Worm (Caenorhabditis elegans): Measurements from ENCODE around the gene mdmh-35.

mdmh-35 gene

DNA sequence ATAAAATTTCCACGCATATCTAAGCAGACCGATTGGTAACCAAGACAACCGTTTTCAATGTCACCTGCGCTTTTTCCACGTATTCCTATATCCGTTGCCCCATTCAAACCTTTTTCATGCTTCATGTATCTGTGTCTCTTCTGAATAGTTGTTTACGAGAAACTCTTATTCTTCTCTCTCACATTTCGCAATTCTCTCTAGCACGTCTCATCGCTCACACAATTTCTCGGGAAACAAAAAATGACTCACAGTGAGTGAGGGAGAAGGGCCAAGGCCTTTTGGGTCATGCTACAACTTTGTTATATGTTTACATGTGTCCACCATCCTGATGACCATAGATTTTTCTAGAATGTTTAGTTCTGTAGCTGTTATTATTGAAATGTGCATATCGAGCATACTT is 31.8 kb upstream of the mdmh-35 start (continued):
- TF ChIP-seq pqm-1 (tag; optimal IDR thresholded peaks at IDR 0.05) = no peak
- TF ChIP-seq lin-39 (tag; optimal IDR thresholded peaks at IDR 0.05) = no peak
- TF ChIP-seq elt-2 (tag; optimal IDR thresholded peaks at IDR 0.05) = no peak
- TF ChIP-seq nhr-20 (tag; optimal IDR thresholded peaks at IDR 0.05) = peak; percentile 54
- no peak for TF ChIP-seq nhr-76 (tag; optimal IDR thresholded peaks at IDR 0.05)
- no peak for TF ChIP-seq tlp-1 (tag; optimal IDR thresholded peaks at IDR 0.05)
- no peak for TF ChIP-seq lir-3 (tag; optimal IDR thresholded peaks at IDR 0.05; ENCODE audit: poor library complexity)
- TF ChIP-seq hlh-17 (GFP tag; optimal IDR thresholded peaks at IDR 0.05; ENCODE audit: borderline replicate concordance) = no peak
- TF ChIP-seq irx-1 (tag; optimal IDR thresholded peaks at IDR 0.05) = no peak
- TF ChIP-seq swsn-7 (tag; optimal IDR thresholded peaks at IDR 0.05) = peak; percentile 37
- peak; percentile 33 for TF ChIP-seq rnt-1 (tag; optimal IDR thresholded peaks at IDR 0.05)
- TF ChIP-seq nhr-71 (tag; optimal IDR thresholded peaks at IDR 0.05) = peak; percentile 83
- no peak for TF ChIP-seq unc-86 (tag; optimal IDR thresholded peaks at IDR 0.05)
- TF ChIP-seq skn-1 (tag; optimal IDR thresholded peaks at IDR 0.05) = peak; percentile 70
- peak; percentile 67 for TF ChIP-seq fos-1 (tag; optimal IDR thresholded peaks at IDR 0.05)
- TF ChIP-seq ztf-4 (tag; optimal IDR thresholded peaks at IDR 0.05) = peak; percentile 46
- TF ChIP-seq mdl-1 (tag; optimal IDR thresholded peaks at IDR 0.05) = no peak
- no peak for TF ChIP-seq nhr-84 (tag; optimal IDR thresholded peaks at IDR 0.05)
- no peak for TF ChIP-seq ets-5 (GFP tag; IDR thresholded peaks at IDR 0.05)
- no peak for TF ChIP-seq zag-1 (tag; optimal IDR thresholded peaks at IDR 0.05)
- no peak for TF ChIP-seq mab-9 (GFP tag; IDR thresholded peaks at IDR 0.05)
- TF ChIP-seq F16B12.6 (tag; optimal IDR thresholded peaks at IDR 0.05) = no peak
- TF ChIP-seq egl-27 (tag; optimal IDR thresholded peaks at IDR 0.05) = peak; percentile 7 to 11
- no peak for TF ChIP-seq grh-1 (GFP tag; IDR thresholded peaks at IDR 0.05)
- peak; percentile 56 for TF ChIP-seq snu-23 (GFP tag; optimal IDR thresholded peaks at IDR 0.05)
- TF ChIP-seq pag-3 (tag; optimal IDR thresholded peaks at IDR 0.05; ENCODE audit: borderline replicate concordance, insufficient read depth) = no peak
- no peak for TF ChIP-seq ama-1 (optimal IDR thresholded peaks at IDR 0.05)
- no peak for TF ChIP-seq nhr-85 (tag)
- no peak for TF ChIP-seq ceh-8 (GFP tag; optimal IDR thresholded peaks at IDR 0.05)
- TF ChIP-seq nhr-12 (tag; optimal IDR thresholded peaks at IDR 0.05) = no peak
- peak; percentile 50 for TF ChIP-seq pax-3 (tag; optimal IDR thresholded peaks at IDR 0.05)

ce11 chrII:7884898-7885297 is 29.4 kb upstream of the mdmh-35 start:
- TF ChIP-seq snpc-4 (tag; optimal IDR thresholded peaks at IDR 0.05) (no peak), F16B12.6 (tag; optimal IDR thresholded peaks at IDR 0.05) (peak; percentile 14), nhr-20 (tag; optimal IDR thresholded peaks at IDR 0.05) (no peak), vab-15 (tag; optimal IDR thresholded peaks at IDR 0.05) (no peak), swsn-7 (tag; optimal IDR thresholded peaks at IDR 0.05) (no peak), nhr-47 (tag; optimal IDR thresholded peaks at IDR 0.05) (no peak), nhr-71 (tag; optimal IDR thresholded peaks at IDR 0.05) (peak; percentile 6), isw-1 (GFP tag; IDR thresholded peaks at IDR 0.05) (no peak), sox-4 (tag; optimal IDR thresholded peaks at IDR 0.05) (no peak), mab-9 (GFP tag; IDR thresholded peaks at IDR 0.05) (no peak), egl-27 (tag; optimal IDR thresholded peaks at IDR 0.05) (no peak), skn-1 (tag; optimal IDR thresholded peaks at IDR 0.05) (no peak), mep-1 (tag; optimal IDR thresholded peaks at IDR 0.05) (no peak), efl-3 (GFP tag; optimal IDR thresholded peaks at IDR 0.05) (no peak), fkh-4 (tag; optimal IDR thresholded peaks at IDR 0.05; ENCODE audit: borderline replicate concordance) (no peak), sup-37 (GFP tag; optimal IDR thresholded peaks at IDR 0.05) (no peak), fos-1 (tag; optimal IDR thresholded peaks at IDR 0.05) (no peak), nhr-77 (tag; optimal IDR thresholded peaks at IDR 0.05) (no peak), hpl-2 (GFP tag; optimal IDR thresholded peaks at IDR 0.05) (no peak), ama-1 (optimal IDR thresholded peaks at IDR 0.05) (no peak), lsy-2 (tag; optimal IDR thresholded peaks at IDR 0.05) (peak; percentile 6 to 37), nhr-11 (tag; optimal IDR thresholded peaks at IDR 0.05) (no peak), nhr-237 (tag; optimal IDR thresholded peaks at IDR 0.05) (no peak), zag-1 (tag; optimal IDR thresholded peaks at IDR 0.05) (no peak), C34B4.2 (tag; optimal IDR thresholded peaks at IDR 0.05) (no peak), elt-3 (tag; optimal IDR thresholded peaks at IDR 0.05) (no peak), tbx-2 (tag; optimal IDR thresholded peaks at IDR 0.05) (no peak), dpl-1 (GFP tag; optimal IDR thresholded peaks at IDR 0.05) (no peak), unc-30 (tag; optimal IDR thresholded peaks at IDR 0.05) (no peak), blmp-1 (tag; optimal IDR thresholded peaks at IDR 0.05) (no peak), efl-1 (optimal IDR thresholded peaks at IDR 0.05) (peak; percentile 2 to 3), efl-1 (GFP tag; optimal IDR thresholded peaks at IDR 0.05 in 1 of 2) (no peak)
